Worm (Caenorhabditis elegans) whole organism, L3 larva: ENCODE results near the gene R107.9.

Source experiments
- aly-2 ChIP-seq: fragments of 150-350 bp; optimal IDR thresholded peaks from 2 replicates; lab custom pipeline; 2014; ENCODE audit warnings: missing biosample characterization, missing genetic modification characterization
- jun-1 ChIP-seq: fragments of 150-350 bp; optimal IDR thresholded peaks from 2 replicates; lab custom pipeline; 2014; ENCODE audit warnings: missing biosample characterization, missing genetic modification reagents, missing genetic modification characterization
- lin-15B ChIP-seq: fragments of 150-350 bp; optimal IDR thresholded peaks from 2 replicates; lab custom pipeline; 2014; ENCODE audit warnings: missing biosample characterization, missing genetic modification characterization
- skn-1 ChIP-seq: fragments of 150-350 bp; optimal IDR thresholded peaks from 2 replicates; lab custom pipeline; 2014; ENCODE audit warnings: missing biosample characterization, missing genetic modification characterization
- snpc-4 ChIP-seq: fragments of 150-350 bp; optimal IDR thresholded peaks from 2 replicates; lab custom pipeline; 2014; ENCODE audit warnings: missing biosample characterization, missing genetic modification characterization
- ztf-11 ChIP-seq: fragments of 150-350 bp; optimal IDR thresholded peaks from 2 replicates; lab custom pipeline; 2014; ENCODE audit warnings: missing biosample characterization, missing genetic modification characterization

DNA sequence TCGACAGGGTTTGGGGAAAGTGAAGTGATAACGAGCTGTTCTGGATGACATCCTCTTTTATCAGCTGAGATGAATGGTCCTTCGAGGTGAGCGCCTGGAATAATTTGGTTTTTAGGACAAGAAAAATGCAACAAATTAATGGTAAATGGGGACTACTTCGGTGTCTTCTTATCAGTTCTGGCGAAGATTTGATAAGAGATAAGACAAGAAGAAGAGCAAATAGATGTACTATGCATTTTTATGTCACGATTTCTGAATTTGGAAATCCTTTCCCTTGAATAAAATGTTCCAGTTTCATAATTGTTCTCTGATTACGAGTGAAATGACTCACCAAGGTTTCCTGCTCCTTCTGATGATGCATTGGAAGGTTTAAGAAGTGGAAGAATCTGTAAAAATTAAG, 39.9 kb upstream of the R107.9 start:
- TF ChIP-seq lin-15B (tag; lab: Kevin White, UChicago) (no peak), snpc-4 (no peak), jun-1 (tag; lab: Kevin White, UChicago) (no peak), skn-1 (no peak), ztf-11 (tag; lab: Kevin White, UChicago) (no peak), aly-2 (tag; lab: Kevin White, UChicago) (no peak)
